Fruit fly (Drosophila melanogaster) whole organism, larva: ENCODE data around the gene Mul1.
A peak's percentile ranks its signal among the peaks of the same experiment; 100 is the strongest.

Experiments
- noc ChIP-seq: fragments of 200-800 bp; sonication (Bioruptor generic); optimal IDR thresholded peaks from 3 replicates; lab custom pipeline; 2019; ENCODE audit warnings: missing biosample characterization, mild to moderate bottlenecking, missing genetic modification characterization, moderate library complexity

Mul1 gene

DNA sequence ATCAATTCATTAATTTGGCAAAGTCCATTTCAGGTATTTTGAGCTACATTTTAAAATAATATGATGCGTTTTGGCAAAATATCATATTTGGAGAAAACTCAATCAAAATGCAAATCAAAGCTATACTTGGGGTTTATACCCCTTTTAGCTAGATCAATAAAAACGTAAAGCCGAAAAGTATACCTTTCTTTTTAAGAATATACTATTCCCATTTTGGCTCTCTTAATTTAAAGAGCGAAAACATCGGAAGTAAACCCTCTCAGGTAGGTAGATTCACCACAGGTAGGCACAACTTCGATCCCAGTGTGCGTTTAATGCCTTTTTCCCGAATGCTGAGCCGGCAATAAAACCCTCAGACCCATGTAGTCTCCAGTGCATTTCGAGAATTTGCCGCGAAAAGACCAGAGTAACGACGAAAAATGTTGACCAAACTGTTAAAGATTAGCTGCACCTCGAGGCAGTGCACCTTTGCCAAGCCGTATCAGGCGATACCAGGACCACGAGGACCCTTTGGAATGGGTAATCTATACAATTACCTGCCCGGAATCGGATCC, 40.7 kb downstream of the Mul1 start, which contains the start of gene dib:
Gene dib, plus strand, starts transcription at position 372 of the 554 bp plus-strand sequence.
- no peak for TF ChIP-seq noc (tag; lab: Kevin White, UChicago)

- no peak for TF ChIP-seq noc (tag; lab: Kevin White, UChicago)
Observed at dm6 chr3L:4068368-4068767, 47.1 kb downstream of the Mul1 start.

dm6 chr3L:4069069-4069468, 47.8 kb downstream of the Mul1 start, which contains the start of gene CG32259:
TSS of gene CG32259 (plus strand) at chr3L:4069369.
- TF ChIP-seq noc (tag; lab: Kevin White, UChicago), result no peak

DNA sequence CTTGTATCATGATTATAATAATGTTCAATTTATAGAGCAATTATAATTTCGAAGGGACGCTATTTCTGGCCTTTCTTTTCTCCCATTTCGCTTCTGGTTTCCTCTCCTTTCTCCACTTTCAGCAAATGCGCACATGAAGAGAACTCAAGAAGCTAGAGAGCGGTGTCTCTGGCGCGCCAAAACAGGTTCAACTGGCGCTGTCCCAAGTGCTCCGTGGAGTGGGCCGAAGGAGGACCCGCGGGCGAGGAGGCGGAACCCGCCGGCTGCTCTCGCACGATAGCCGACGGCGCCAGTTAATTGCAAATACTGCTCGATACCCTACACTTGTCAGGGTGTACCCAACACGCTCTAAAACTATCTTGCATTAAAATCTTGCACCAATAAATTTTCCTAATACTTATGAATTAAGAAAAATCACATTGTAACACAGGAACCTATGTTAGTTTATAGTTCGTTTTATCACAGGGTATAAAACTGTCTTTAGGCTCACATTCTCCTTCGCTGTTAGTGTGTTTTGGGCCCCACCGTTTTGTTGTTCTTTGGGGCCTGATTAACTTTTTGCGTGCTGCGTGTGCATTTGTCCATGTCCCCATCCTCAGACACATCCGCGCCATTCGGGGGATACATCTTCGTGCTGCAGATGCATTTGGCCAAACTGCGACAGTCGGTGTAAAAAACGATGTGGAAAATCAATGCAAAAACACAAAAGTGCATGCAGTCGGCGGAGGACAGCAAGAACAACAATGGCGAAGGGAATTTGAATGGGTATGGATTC, 49.2 kb downstream of the Mul1 start:
- TF ChIP-seq noc (tag; lab: Kevin White, UChicago), result peak; percentile 88

dm6 chr3L:4070996-4071379, 49.7 kb downstream of the Mul1 start:
- TF ChIP-seq noc (tag; lab: Kevin White, UChicago), result no peak

- TF ChIP-seq noc (tag; lab: Kevin White, UChicago), result peak; percentile 52
Observed at dm6 chr3L:4071561-4072049, 50.3 kb downstream of the Mul1 start, which contains the start of gene wit. TSS of gene wit (minus strand) at chr3L:4071717.

DNA sequence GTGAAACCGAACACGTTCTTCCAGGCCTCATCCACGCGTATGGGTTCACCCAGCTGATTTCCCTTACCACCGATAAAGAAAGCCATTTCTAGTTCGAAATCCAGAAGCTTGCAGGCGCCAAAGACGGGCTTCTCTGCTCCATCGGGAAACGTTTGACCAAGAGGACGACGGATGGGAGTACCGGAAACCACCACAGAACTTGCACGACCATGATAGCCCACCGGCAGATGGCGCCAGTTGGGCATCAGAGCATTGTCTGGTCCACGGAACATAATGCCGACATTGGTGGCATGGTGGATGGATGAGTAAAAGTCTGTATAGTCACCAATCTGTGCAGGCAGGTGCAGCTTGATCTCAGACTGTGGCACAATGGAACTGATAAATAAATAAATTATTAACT, 51.5 kb downstream of the Mul1 start:
- no peak for TF ChIP-seq noc (tag; lab: Kevin White, UChicago)
